Fruit fly (Drosophila melanogaster): ENCODE results near the gene CG1440.

DNA sequence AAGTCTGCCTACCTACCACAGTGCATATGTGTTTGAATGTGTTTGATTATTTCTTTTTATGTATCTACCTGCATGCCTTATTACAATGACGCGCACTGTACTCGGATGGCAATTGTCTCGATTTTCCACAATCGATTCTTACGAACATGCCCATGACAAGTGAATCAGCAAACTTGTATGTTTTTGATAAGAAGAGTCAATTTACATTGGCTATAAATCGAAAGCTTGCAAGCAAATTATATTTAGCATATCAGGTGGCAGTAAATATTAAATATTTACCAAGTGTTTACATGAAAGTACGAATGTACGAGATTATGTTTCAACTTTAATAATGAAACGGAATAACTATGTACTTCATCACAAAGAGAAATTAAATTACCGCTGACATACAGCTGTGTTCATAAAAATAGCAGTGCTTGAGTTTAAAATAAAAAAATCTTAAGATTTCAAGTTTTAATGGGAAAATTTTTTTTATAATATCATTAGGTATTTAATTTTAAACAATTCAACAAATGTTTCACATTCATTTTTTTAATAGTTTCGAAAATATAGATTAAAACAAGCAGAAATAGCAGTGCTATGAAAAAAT is 22.7 kb downstream of the CG1440 start:
- TF ChIP-seq Mio (GFP tag; optimal IDR thresholded peaks at IDR 0.05) (no peak), usp (GFP tag; optimal IDR thresholded peaks at IDR 0.05) (no peak), CrebA (GFP tag; optimal IDR thresholded peaks at IDR 0.05; ENCODE audit: borderline replicate concordance) (no peak), br (GFP tag; optimal IDR thresholded peaks at IDR 0.05) (no peak), pan (optimal IDR thresholded peaks at IDR 0.05) (no peak), psq (GFP tag; optimal IDR thresholded peaks at IDR 0.05) (no peak), Myc (optimal IDR thresholded peaks at IDR 0.05) (no peak), tai (GFP tag; optimal IDR thresholded peaks at IDR 0.05) (no peak), CG9705 (GFP tag; optimal IDR thresholded peaks at IDR 0.05) (no peak), GATAd (GFP tag; optimal IDR thresholded peaks at IDR 0.05) (no peak)

Measured in whole organism, wandering third instar larva.